Worm (Caenorhabditis elegans) whole organism, L1 larva: ENCODE measurements around the gene klp-13.

Experiments used
- aha-1 ChIP-seq: fragments of 150-350 bp; optimal IDR thresholded peaks from 2 replicates; lab custom pipeline; 2014; ENCODE audit warnings: missing biosample characterization, missing genetic modification characterization
- alr-1 ChIP-seq: fragments of 200-800 bp; sonication (Bioruptor generic); optimal IDR thresholded peaks from 2 replicates; lab custom pipeline; 2018; ENCODE audit warnings: borderline replicate concordance, mild to moderate bottlenecking, missing genetic modification characterization, missing compliant biosample characterization
- ama-1 ChIP-seq: fragments of 150-350 bp; optimal IDR thresholded peaks from 2 replicates; lab custom pipeline; 2014
- egl-27 ChIP-seq, 2 experiments: fragments of 150-350 bp in 1 of 2; sonication (generic microtip); optimal IDR thresholded peaks; 3 replicates each; lab custom pipeline; 2017 to 2018; ENCODE audit warnings: missing biosample characterization in 2 of 2, missing genetic modification characterization in 2 of 2, missing genetic modification reagents in 2 of 2
- elt-2 ChIP-seq: sonication (generic microtip); optimal IDR thresholded peaks from 2 replicates; lab custom pipeline; 2016; ENCODE audit warnings: missing genetic modification characterization, mild to moderate bottlenecking, inconsistent platforms, missing compliant biosample characterization, missing genetic modification reagents
- elt-3 ChIP-seq, 6 experiments: fragments of 150-350 bp in 1 of 6; sonication (generic microtip); optimal IDR thresholded peaks; 2 replicates each; lab custom pipeline; 2017 to 2018; ENCODE audit warnings: missing biosample characterization in 6 of 6, missing genetic modification characterization in 6 of 6, inconsistent platforms in 1 of 6
- hlh-4 ChIP-seq: sonication (generic microtip); optimal IDR thresholded peaks from 2 replicates; lab custom pipeline; 2016; ENCODE audit warnings: mild to moderate bottlenecking, missing genetic modification characterization, missing compliant biosample characterization
- lsy-2 ChIP-seq, 2 experiments: fragments of 150-350 bp; optimal IDR thresholded peaks; 2 replicates each; lab custom pipeline; 2014; ENCODE audit warnings: missing biosample characterization in 2 of 2, missing genetic modification characterization in 2 of 2
- nhr-237 ChIP-seq: fragments of 150-350 bp; optimal IDR thresholded peaks from 2 replicates; lab custom pipeline; 2014; ENCODE audit warnings: missing biosample characterization, missing genetic modification characterization
- nhr-28 ChIP-seq: fragments of 150-350 bp; optimal IDR thresholded peaks from 2 replicates; lab custom pipeline; 2014; ENCODE audit warnings: missing biosample characterization, missing genetic modification characterization
- sox-4 ChIP-seq: sonication (generic microtip); optimal IDR thresholded peaks from 2 replicates; lab custom pipeline; 2016; ENCODE audit warnings: missing genetic modification characterization, missing compliant biosample characterization
- unc-30 ChIP-seq: sonication (generic microtip); optimal IDR thresholded peaks from 2 replicates; lab custom pipeline; 2017; ENCODE audit warnings: missing biosample characterization, missing genetic modification characterization
- unc-62 ChIP-seq: fragments of 150-350 bp; optimal IDR thresholded peaks from 2 replicates; lab custom pipeline; 2014; ENCODE audit warnings: missing biosample characterization, missing genetic modification reagents, missing genetic modification characterization
- ztf-4 ChIP-seq: fragments of 150-350 bp; optimal IDR thresholded peaks from 2 replicates; lab custom pipeline; 2014; ENCODE audit warnings: missing biosample characterization, missing genetic modification characterization

- TF ChIP-seq nhr-237 (no peak), lsy-2 (tag; optimal IDR thresholded peaks at IDR 0.05; lab: Kevin White, UChicago) (peak; percentile 5 to 43), ztf-4 (tag; lab: Kevin White, UChicago) (no peak), elt-3 (tag; optimal IDR thresholded peaks at IDR 0.05; lab: Kevin White, UChicago) (no peak), sox-4 (tag; lab: Kevin White, UChicago) (no peak), hlh-4 (tag; lab: Kevin White, UChicago) (no peak), elt-2 (tag; lab: Kevin White, UChicago) (no peak), ama-1 (lab: Kevin White, UChicago) (no peak), alr-1 (tag; lab: Kevin White, UChicago) (no peak), nhr-28 (no peak), unc-62 (no peak), aha-1 (tag; lab: Kevin White, UChicago) (no peak), egl-27 (tag; optimal IDR thresholded peaks at IDR 0.05; lab: Kevin White, UChicago) (no peak), unc-30 (no peak)
Measured at ce11 chrX:5976206-5976960, 8.4 kb upstream of the klp-13 start.
